Worm (Caenorhabditis elegans) whole organism, L2 larva: Measurements from ENCODE around the gene sdz-32.

ENCODE experiments used
- dmd-4 ChIP-seq: sonication (generic microtip); optimal IDR thresholded peaks from 2 replicates; lab custom pipeline; 2017; ENCODE audit warnings: missing biosample characterization, missing genetic modification characterization
- ztf-1 ChIP-seq: fragments of 200-800 bp; sonication (Bioruptor generic); conservative IDR thresholded peaks from 2 replicates; pipeline ENCODE4 v1.3.6; 2022; ENCODE audit warnings: missing genetic modification characterization, missing compliant biosample characterization

ce11 chrII:3437393-3437792 lies 36.5 kb upstream of the sdz-32 start:
- TF ChIP-seq dmd-4 (tag; lab: Kevin White, UChicago): no peak
- TF ChIP-seq ztf-1 (GFP tag; lab: Robert Waterston, UW): no peak
